Worm (Caenorhabditis elegans) whole organism, L2 larva: ENCODE results near the gene sri-4.

ENCODE experiments used
- F13H6.1 ChIP-seq: sonication (generic microtip); optimal IDR thresholded peaks from 2 replicates; lab custom pipeline; 2016; ENCODE audit warnings: missing genetic modification characterization, missing compliant biosample characterization
- R02D3.7 ChIP-seq: fragments of 150-350 bp; optimal IDR thresholded peaks from 2 replicates; lab custom pipeline; 2014; ENCODE audit warnings: missing biosample characterization, missing genetic modification characterization
- ZK546.5 ChIP-seq: sonication (generic microtip); optimal IDR thresholded peaks from 2 replicates; lab custom pipeline; 2017; ENCODE audit warnings: missing biosample characterization, missing genetic modification characterization
- aly-2 ChIP-seq: fragments of 150-350 bp; optimal IDR thresholded peaks from 2 replicates; lab custom pipeline; 2014; ENCODE audit warnings: missing biosample characterization, missing genetic modification characterization
- ama-1 ChIP-seq: fragments of 150-350 bp; optimal IDR thresholded peaks from 2 replicates; lab custom pipeline; 2018; ENCODE audit warnings: inconsistent platforms
- ceh-16 ChIP-seq: fragments of 150-350 bp; optimal IDR thresholded peaks from 2 replicates; lab custom pipeline; 2014; ENCODE audit warnings: missing biosample characterization, missing genetic modification characterization
- ceh-82 ChIP-seq: fragments of 150-350 bp; optimal IDR thresholded peaks from 2 replicates; lab custom pipeline; 2014; ENCODE audit warnings: missing biosample characterization, missing genetic modification characterization
- crh-2 ChIP-seq: sonication (generic microtip); optimal IDR thresholded peaks from 2 replicates; lab custom pipeline; 2017; ENCODE audit warnings: missing biosample characterization, missing genetic modification characterization
- egl-27 ChIP-seq: sonication (generic microtip); optimal IDR thresholded peaks from 3 replicates; lab custom pipeline; 2017; ENCODE audit warnings: missing biosample characterization, missing genetic modification reagents, missing genetic modification characterization
- elt-1 ChIP-seq: fragments of 150-350 bp; optimal IDR thresholded peaks from 2 replicates; lab custom pipeline; 2014; ENCODE audit warnings: missing biosample characterization, missing genetic modification characterization
- fos-1 ChIP-seq: fragments of 150-350 bp; optimal IDR thresholded peaks from 2 replicates; lab custom pipeline; 2014; ENCODE audit warnings: missing biosample characterization, missing genetic modification characterization
- gmeb-1 ChIP-seq: fragments of 150-350 bp; optimal IDR thresholded peaks from 2 replicates; lab custom pipeline; 2014; ENCODE audit warnings: missing biosample characterization, missing genetic modification characterization
- lin-11 ChIP-seq: fragments of 150-350 bp; sonication (generic microtip); optimal IDR thresholded peaks from 2 replicates; lab custom pipeline; 2014; ENCODE audit warnings: missing biosample characterization, missing genetic modification characterization, inconsistent platforms, mixed read lengths
- mdl-1 ChIP-seq, 2 experiments: fragments of 150-350 bp in 1 of 2; sonication (generic microtip) in 1 of 2; optimal IDR thresholded peaks; 2 replicates each; lab custom pipeline; 2017; ENCODE audit warnings: missing biosample characterization in 2 of 2, missing genetic modification characterization in 2 of 2
- nhr-10 ChIP-seq: sonication (generic microtip); optimal IDR thresholded peaks from 2 replicates; lab custom pipeline; 2017; ENCODE audit warnings: missing biosample characterization, missing genetic modification characterization
- nhr-11 ChIP-seq: fragments of 150-350 bp; optimal IDR thresholded peaks from 2 replicates; lab custom pipeline; 2014; ENCODE audit warnings: missing biosample characterization, missing genetic modification characterization
- nhr-12 ChIP-seq: fragments of 150-350 bp; optimal IDR thresholded peaks from 2 replicates; lab custom pipeline; 2014; ENCODE audit warnings: missing biosample characterization, missing genetic modification characterization
- nhr-129 ChIP-seq: fragments of 150-350 bp; optimal IDR thresholded peaks from 2 replicates; lab custom pipeline; 2014; ENCODE audit warnings: missing biosample characterization, missing genetic modification characterization
- nhr-23 ChIP-seq: fragments of 150-350 bp; optimal IDR thresholded peaks from 2 replicates; lab custom pipeline; 2014; ENCODE audit warnings: missing biosample characterization, missing genetic modification reagents, missing genetic modification characterization
- nhr-237 ChIP-seq: fragments of 150-350 bp; optimal IDR thresholded peaks from 2 replicates; lab custom pipeline; 2014; ENCODE audit warnings: missing biosample characterization, missing genetic modification characterization
- nhr-25 ChIP-seq: fragments of 150-350 bp; sonication (generic microtip); optimal IDR thresholded peaks from 3 replicates; lab custom pipeline; 2014; ENCODE audit warnings: missing biosample characterization, missing genetic modification characterization
- nhr-6 ChIP-seq: fragments of 150-350 bp; optimal IDR thresholded peaks from 2 replicates; lab custom pipeline; 2014; ENCODE audit warnings: missing biosample characterization, missing genetic modification characterization
- nhr-77 ChIP-seq: fragments of 150-350 bp; optimal IDR thresholded peaks from 2 replicates; lab custom pipeline; 2014; ENCODE audit warnings: missing biosample characterization, missing genetic modification characterization
- sem-4 ChIP-seq: fragments of 150-350 bp; optimal IDR thresholded peaks from 2 replicates; lab custom pipeline; 2014; ENCODE audit warnings: missing biosample characterization, missing genetic modification reagents, missing genetic modification characterization
- skn-1 ChIP-seq: sonication (generic microtip); optimal IDR thresholded peaks from 2 replicates; lab custom pipeline; 2017; ENCODE audit warnings: missing biosample characterization, missing genetic modification characterization
- sma-9 ChIP-seq, 2 experiments: fragments of 150-350 bp in 1 of 2; sonication (generic microtip) in 1 of 2; optimal IDR thresholded peaks; 2 replicates each; lab custom pipeline; 2014 to 2016; ENCODE audit warnings: missing genetic modification characterization in 2 of 2, mild to moderate bottlenecking in 1 of 2, missing biosample characterization in 1 of 2, missing compliant biosample characterization in 1 of 2, missing genetic modification reagents in 1 of 2, moderate library complexity in 1 of 2
- unc-39 ChIP-seq: fragments of 150-350 bp; optimal IDR thresholded peaks from 2 replicates; lab custom pipeline; 2014; ENCODE audit warnings: missing biosample characterization, missing genetic modification characterization
- unc-55 ChIP-seq: fragments of 150-350 bp; sonication (generic microtip); optimal IDR thresholded peaks from 3 replicates; lab custom pipeline; 2014; ENCODE audit warnings: missing biosample characterization, missing genetic modification reagents, missing genetic modification characterization
- unc-62 ChIP-seq: fragments of 150-350 bp; optimal IDR thresholded peaks from 2 replicates; lab custom pipeline; 2014; ENCODE audit warnings: missing biosample characterization, missing genetic modification reagents, missing genetic modification characterization
- zag-1 ChIP-seq: fragments of 150-350 bp; optimal IDR thresholded peaks from 2 replicates; lab custom pipeline; 2014; ENCODE audit warnings: missing biosample characterization, missing genetic modification characterization
- ztf-1 ChIP-seq: fragments of 200-800 bp; sonication (Bioruptor generic); conservative IDR thresholded peaks from 2 replicates; pipeline ENCODE4 v1.3.6; 2022; ENCODE audit warnings: missing genetic modification characterization, missing compliant biosample characterization
- ztf-11 ChIP-seq: sonication (generic microtip); optimal IDR thresholded peaks from 2 replicates; lab custom pipeline; 2017; ENCODE audit warnings: missing biosample characterization, missing genetic modification characterization
- ztf-4 ChIP-seq: fragments of 150-350 bp; optimal IDR thresholded peaks from 2 replicates; lab custom pipeline; 2014; ENCODE audit warnings: missing biosample characterization, missing genetic modification characterization

The sri-4 gene

ce11 chrV:752679-753333 lies 4.7 kb downstream of the sri-4 start, which contains the start of the genes str-262 and srp-1:
Gene str-262, minus strand, starts transcription at chrV:752779.
Gene srp-1, plus strand, starts transcription at chrV:753283.
- no peak for TF ChIP-seq sem-4 (tag; lab: Kevin White, UChicago)
- no peak for TF ChIP-seq nhr-129 (tag; lab: Kevin White, UChicago)
- no peak for TF ChIP-seq egl-27 (tag; lab: Kevin White, UChicago)
- TF ChIP-seq nhr-6 (tag; lab: Kevin White, UChicago) = no peak

- TF ChIP-seq ZK546.5 (tag; lab: Kevin White, UChicago) (no peak), R02D3.7 (tag; lab: Kevin White, UChicago) (no peak), unc-39 (tag; lab: Kevin White, UChicago) (no peak), nhr-77 (tag; lab: Kevin White, UChicago) (no peak), ama-1 (lab: Kevin White, UChicago) (no peak), fos-1 (tag; lab: Kevin White, UChicago) (no peak), zag-1 (tag; lab: Kevin White, UChicago) (no peak), egl-27 (tag; lab: Kevin White, UChicago) (no peak), F13H6.1 (tag; lab: Kevin White, UChicago) (no peak), nhr-12 (tag; lab: Kevin White, UChicago) (no peak), ceh-16 (tag; lab: Kevin White, UChicago) (no peak), unc-62 (GFP tag; lab: Kevin White, UChicago) (no peak), nhr-6 (tag; lab: Kevin White, UChicago) (no peak), nhr-10 (tag; lab: Kevin White, UChicago) (no peak), nhr-25 (tag; lab: Kevin White, UChicago) (no peak), unc-55 (GFP tag; lab: Kevin White, UChicago) (no peak), lin-11 (tag; lab: Kevin White, UChicago) (no peak), nhr-237 (tag; lab: Kevin White, UChicago) (no peak)
Measured at ce11 chrV:756169-756568, 8.0 kb downstream of the sri-4 start, which contains the start of gene str-20. Gene str-20, plus strand, starts transcription at chrV:756469.

- TF ChIP-seq ceh-82 (tag; lab: Kevin White, UChicago) (no peak), nhr-11 (no peak), nhr-77 (tag; lab: Kevin White, UChicago) (no peak), ztf-11 (tag; lab: Kevin White, UChicago) (no peak), nhr-237 (tag; lab: Kevin White, UChicago) (no peak), nhr-23 (tag; lab: Kevin White, UChicago) (no peak), mdl-1 (tag; optimal IDR thresholded peaks at IDR 0.05; lab: Kevin White, UChicago) (no peak), F13H6.1 (tag; lab: Kevin White, UChicago) (no peak), elt-1 (tag; lab: Kevin White, UChicago) (no peak), nhr-12 (tag; lab: Kevin White, UChicago) (no peak), ceh-16 (tag; lab: Kevin White, UChicago) (no peak), ztf-1 (no peak), unc-62 (GFP tag; lab: Kevin White, UChicago) (no peak), crh-2 (no peak), nhr-25 (tag; lab: Kevin White, UChicago) (no peak), gmeb-1 (tag; lab: Kevin White, UChicago) (no peak), aly-2 (tag; lab: Kevin White, UChicago) (no peak)
Measured at ce11 chrV:761235-761634, 13.1 kb downstream of the sri-4 start, which contains the start of gene C05E4.15. Gene C05E4.15, minus strand, starts transcription at chrV:761335.

ce11 chrV:761882-762281 lies 13.7 kb downstream of the sri-4 start, which contains the start of gene C05E4.12:
Gene C05E4.12, minus strand, starts transcription at chrV:761982.
- no peak for TF ChIP-seq egl-27 (tag; lab: Kevin White, UChicago)
- no peak for TF ChIP-seq sma-9 (GFP tag; optimal IDR thresholded peaks at IDR 0.05; lab: Kevin White, UChicago)
- TF ChIP-seq sma-9 (tag; optimal IDR thresholded peaks at IDR 0.05; lab: Kevin White, UChicago) = no peak
- TF ChIP-seq ztf-4 = no peak
- TF ChIP-seq nhr-77 (tag; lab: Kevin White, UChicago) = no peak
- TF ChIP-seq mdl-1 (tag; optimal IDR thresholded peaks at IDR 0.05; lab: Kevin White, UChicago) = no peak
- no peak for TF ChIP-seq skn-1 (tag; lab: Kevin White, UChicago)
- TF ChIP-seq ceh-16 (tag; lab: Kevin White, UChicago) = no peak
- no peak for TF ChIP-seq nhr-6 (tag; lab: Kevin White, UChicago)
- no peak for TF ChIP-seq nhr-12 (tag; lab: Kevin White, UChicago)
